Worm (Caenorhabditis elegans): ENCODE results near the gene C04F5.2.

DNA sequence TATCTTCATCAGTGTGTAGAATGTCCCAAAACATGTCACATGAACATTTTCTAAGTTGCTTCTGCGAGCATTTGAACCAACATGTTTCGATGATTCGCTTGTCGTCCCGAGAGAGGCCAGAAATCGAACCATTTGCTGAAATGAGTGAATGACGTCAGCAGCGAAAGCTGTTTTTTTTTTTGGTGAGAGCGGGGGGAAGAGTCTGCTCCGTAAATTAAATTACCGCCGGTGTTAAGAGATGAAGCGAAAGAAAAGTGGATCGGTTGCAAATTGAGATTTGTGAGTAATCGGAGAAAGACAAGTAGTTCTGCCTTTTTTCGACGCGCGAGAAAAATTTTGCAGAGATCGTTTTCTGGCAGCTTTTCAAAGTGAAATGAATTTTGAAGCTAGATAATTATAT lies 8.6 kb downstream of the C04F5.2 start:
- TF ChIP-seq elt-2 (tag; optimal IDR thresholded peaks at IDR 0.05) (no peak), ttx-3 (tag; optimal IDR thresholded peaks at IDR 0.05) (no peak)
